Worm (Caenorhabditis elegans) whole organism, young adult: ENCODE data around the gene mdt-6.

ENCODE experiments used
- F57C9.4 ChIP-seq: sonication (generic microtip); optimal IDR thresholded peaks from 2 replicates; lab custom pipeline; 2017; ENCODE audit warnings: mild to moderate bottlenecking, missing genetic modification characterization, missing compliant biosample characterization
- ama-1 ChIP-seq, 3 experiments: fragments of 150-350 bp in 1 of 3; sonication (generic microtip) in 2 of 3; optimal IDR thresholded peaks; 2 replicates each; lab custom pipeline; 2014 to 2018; ENCODE audit warnings: missing biosample characterization in 2 of 3, missing genetic modification characterization in 2 of 3, missing genetic modification reagents in 2 of 3
- atf-7 ChIP-seq: sonication (generic microtip); optimal IDR thresholded peaks from 2 replicates; lab custom pipeline; 2017; ENCODE audit warnings: mild to moderate bottlenecking, missing genetic modification characterization, missing compliant biosample characterization
- ceh-91 ChIP-seq: fragments of 200-800 bp; sonication (Bioruptor generic); IDR thresholded peaks from 2 replicates; pipeline ENCODE4 v1.3.6; 2022; ENCODE audit warnings: missing genetic modification reagents, missing genetic modification characterization, missing compliant biosample characterization
- hrde-1 ChIP-seq: sonication (generic microtip); optimal IDR thresholded peaks from 2 replicates; lab custom pipeline; 2016; ENCODE audit warnings: missing genetic modification characterization, mild to moderate bottlenecking, missing compliant biosample characterization, moderate library complexity, missing genotype, missing genetic modification reagents, borderline replicate concordance
- let-526 ChIP-seq: fragments of 200-800 bp; sonication (Bioruptor generic); IDR thresholded peaks from 2 replicates; pipeline ENCODE4 v1.3.6; 2022; ENCODE audit warnings: missing genetic modification reagents, missing genetic modification characterization, missing compliant biosample characterization
- lin-35 ChIP-seq, 3 experiments: fragments of 150-350 bp in 2 of 3; sonication (generic microtip) in 1 of 3; optimal IDR thresholded peaks; 2 replicates each; lab custom pipeline; 2014 to 2018; ENCODE audit warnings: missing biosample characterization in 3 of 3, missing genetic modification characterization in 3 of 3, missing genetic modification reagents in 3 of 3
- mes-4 ChIP-seq: sonication (generic microtip); optimal IDR thresholded peaks from 2 replicates; lab custom pipeline; 2016; ENCODE audit warnings: missing genotype, missing genetic modification characterization, missing compliant biosample characterization
- mxl-1 ChIP-seq: sonication (generic microtip); optimal IDR thresholded peaks from 2 replicates; lab custom pipeline; 2016; ENCODE audit warnings: missing genetic modification characterization, missing compliant biosample characterization
- unc-62 ChIP-seq: fragments of 150-350 bp; optimal IDR thresholded peaks from 2 replicates; lab custom pipeline; 2014; ENCODE audit warnings: missing biosample characterization, missing genetic modification reagents, missing genetic modification characterization

- TF ChIP-seq ceh-91 (GFP tag; lab: Robert Waterston, UW) = no peak
- no peak for TF ChIP-seq lin-35 (GFP tag; optimal IDR thresholded peaks at IDR 0.05; lab: Kevin White, UChicago)
- no peak for TF ChIP-seq atf-7 (tag; lab: Kevin White, UChicago)
- no peak for TF ChIP-seq mes-4 (tag; lab: Kevin White, UChicago)
- no peak for TF ChIP-seq unc-62 (GFP tag; lab: Kevin White, UChicago)
- no peak for TF ChIP-seq F57C9.4
- no peak for TF ChIP-seq mxl-1 (tag; lab: Kevin White, UChicago)
- no peak for TF ChIP-seq hrde-1 (tag; lab: Kevin White, UChicago)
- no peak for TF ChIP-seq let-526 (GFP tag; lab: Robert Waterston, UW)
- TF ChIP-seq ama-1 (optimal IDR thresholded peaks at IDR 0.05; lab: Kevin White, UChicago) = no peak
- no peak for TF ChIP-seq ama-1 (GFP tag; optimal IDR thresholded peaks at IDR 0.05; lab: Kevin White, UChicago)
Observed at ce11 chrV:7046005-7046404, 13.4 kb downstream of the mdt-6 start, which contains the start of gene F20A1.2.
